Fruit fly (Drosophila melanogaster): ENCODE measurements around the gene CG4619.
A peak's percentile ranks its signal among the peaks of the same experiment; 100 is the strongest.

DNA sequence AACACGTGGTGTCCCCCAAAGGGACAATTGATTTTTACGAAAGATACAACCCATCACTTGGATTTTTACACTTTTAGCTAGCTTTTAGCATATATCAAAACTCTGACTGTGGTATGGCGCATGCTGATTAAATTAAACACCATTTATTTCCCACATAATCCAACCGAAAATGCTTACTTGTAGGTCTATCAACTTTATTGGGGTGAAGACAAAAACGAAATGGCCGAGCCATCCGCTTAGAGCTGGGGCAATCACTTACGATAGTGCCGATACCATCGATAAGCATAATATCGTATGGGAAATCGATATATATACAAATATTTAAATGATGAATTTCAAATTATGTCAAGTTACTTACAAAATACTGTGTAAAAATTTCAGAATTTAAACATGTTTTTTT, 41.4 kb upstream of the CG4619 start, which contains the start of gene RpS2:
- TF ChIP-seq h (GFP tag; optimal IDR thresholded peaks at IDR 0.05): peak; percentile 48
- no peak for TF ChIP-seq lola (GFP tag; optimal IDR thresholded peaks at IDR 0.05)
- peak; percentile 8 for TF ChIP-seq Mio (GFP tag; optimal IDR thresholded peaks at IDR 0.05)
- no peak for TF ChIP-seq dl (GFP tag; optimal IDR thresholded peaks at IDR 0.05; ENCODE audit: insufficient read depth in 1 of 2, partially characterized antibody in 2 of 2)
- TF ChIP-seq N (GFP tag; optimal IDR thresholded peaks at IDR 0.05): no peak
- peak; percentile 62 for TF ChIP-seq Sp1 (GFP tag; optimal IDR thresholded peaks at IDR 0.05)
- TF ChIP-seq brk (GFP tag; optimal IDR thresholded peaks at IDR 0.05): peak; percentile 83

Data from whole organism, wandering third instar larva.